Worm (Caenorhabditis elegans) whole organism, L4 larva: ENCODE results near the gene pgl-2.

Source experiments
- T20F7.1 ChIP-seq: fragments of 200-800 bp; sonication (Bioruptor generic); optimal IDR thresholded peaks from 2 replicates; lab custom pipeline; 2018; ENCODE audit warnings: mild to moderate bottlenecking, missing genetic modification characterization, missing compliant biosample characterization
- T26A8.4 ChIP-seq: fragments of 200-800 bp; sonication (Bioruptor generic); IDR thresholded peaks from 2 replicates; pipeline ENCODE4 v1.3.6; 2022; ENCODE audit warnings: missing genetic modification characterization, missing compliant biosample characterization
- Y48G9A.11 ChIP-seq: fragments of 200-800 bp; sonication (Bioruptor generic); IDR thresholded peaks from 2 replicates; pipeline ENCODE4 v1.3.6; 2022; ENCODE audit warnings: missing genetic modification reagents, missing genetic modification characterization, missing compliant biosample characterization
- Y75B8A.6 ChIP-seq: fragments of 200-800 bp; sonication (Bioruptor generic); IDR thresholded peaks from 2 replicates; pipeline ENCODE4 v1.3.6; 2022; ENCODE audit warnings: missing genetic modification reagents, missing genetic modification characterization, missing compliant biosample characterization
- ZK546.5 ChIP-seq, 2 experiments: sonication (generic microtip); optimal IDR thresholded peaks; 2 replicates each; lab custom pipeline; 2017; ENCODE audit warnings: missing biosample characterization in 2 of 2, missing genetic modification characterization in 2 of 2
- aha-1 ChIP-seq: fragments of 150-350 bp; peaks from one replicate; lab custom pipeline; 2014; ENCODE audit warnings: missing biosample characterization, missing genetic modification characterization
- ceh-28 ChIP-seq: fragments of 150-350 bp; optimal IDR thresholded peaks from 2 replicates; lab custom pipeline; 2014; ENCODE audit warnings: missing biosample characterization, missing genetic modification reagents, missing genetic modification characterization
- ceh-32 ChIP-seq: sonication (generic microtip); optimal IDR thresholded peaks from 2 replicates; lab custom pipeline; 2016; ENCODE audit warnings: mild to moderate bottlenecking, missing genetic modification characterization, missing compliant biosample characterization; ENCODE audit not compliant: poor library complexity
- ceh-62 ChIP-seq: sonication (generic microtip); optimal IDR thresholded peaks from 2 replicates; lab custom pipeline; 2017; ENCODE audit warnings: missing biosample characterization, missing genetic modification characterization
- daf-16 ChIP-seq, 3 experiments: sonication (generic microtip); optimal IDR thresholded peaks; 2 replicates each; lab custom pipeline; 2016 to 2017; ENCODE audit warnings: missing genetic modification characterization in 3 of 3, missing genetic modification reagents in 3 of 3, mild to moderate bottlenecking in 2 of 3, missing compliant biosample characterization in 2 of 3, missing biosample characterization in 1 of 3, moderate library complexity in 1 of 3
- daf-19 ChIP-seq: fragments of 200-800 bp; sonication (Bioruptor generic); conservative IDR thresholded peaks from 2 replicates; pipeline ENCODE4 v1.3.6; 2022; ENCODE audit warnings: missing genetic modification characterization, missing compliant biosample characterization
- dmd-6 ChIP-seq: fragments of 200-800 bp; sonication (Bioruptor generic); IDR thresholded peaks from 2 replicates; pipeline ENCODE4 v1.3.6; 2022; ENCODE audit warnings: missing genetic modification reagents, missing genetic modification characterization, missing compliant biosample characterization
- dve-1 ChIP-seq: sonication (generic microtip); optimal IDR thresholded peaks from 2 replicates; lab custom pipeline; 2017; ENCODE audit warnings: antibody characterized with exemption, mild to moderate bottlenecking, missing genetic modification characterization, missing compliant biosample characterization; ENCODE audit not compliant: insufficient read depth
- egl-27 ChIP-seq: sonication (generic microtip); optimal IDR thresholded peaks from 3 replicates; lab custom pipeline; 2017; ENCODE audit warnings: missing biosample characterization, missing genetic modification reagents, missing genetic modification characterization
- egl-43 ChIP-seq: fragments of 200-800 bp; sonication (Bioruptor generic); IDR thresholded peaks from 2 replicates; pipeline ENCODE4 v1.3.6; 2022; ENCODE audit warnings: missing genetic modification reagents, missing genetic modification characterization, missing compliant biosample characterization
- fkh-10 ChIP-seq: fragments of 150-350 bp; optimal IDR thresholded peaks from 2 replicates; lab custom pipeline; 2014; ENCODE audit warnings: missing biosample characterization, missing genetic modification reagents, missing genetic modification characterization
- gei-8 ChIP-seq: fragments of 200-800 bp; sonication (Bioruptor generic); optimal IDR thresholded peaks from 2 replicates; lab custom pipeline; 2018; ENCODE audit warnings: mild to moderate bottlenecking, missing genetic modification characterization, missing compliant biosample characterization
- lin-15B ChIP-seq: fragments of 150-350 bp; sonication (generic microtip); optimal IDR thresholded peaks from 3 replicates; lab custom pipeline; 2014; ENCODE audit warnings: missing biosample characterization, missing genetic modification characterization
- lsy-2 ChIP-seq, 2 experiments: fragments of 150-350 bp in 1 of 2; sonication (generic microtip) in 1 of 2; optimal IDR thresholded peaks; 2 replicates each; lab custom pipeline; 2014 to 2017; ENCODE audit warnings: missing biosample characterization in 2 of 2, missing genetic modification characterization in 2 of 2
- madf-9 ChIP-seq: fragments of 200-800 bp; sonication (Bioruptor generic); conservative IDR thresholded peaks from 2 replicates; pipeline ENCODE4 v1.3.6; 2022; ENCODE audit warnings: missing genetic modification reagents, missing genetic modification characterization, missing compliant biosample characterization
- mes-2 ChIP-seq: sonication (generic microtip); optimal IDR thresholded peaks from 2 replicates; lab custom pipeline; 2016; ENCODE audit warnings: missing genotype, mild to moderate bottlenecking, missing genetic modification characterization, missing compliant biosample characterization; ENCODE audit not compliant: poor library complexity, severe bottlenecking
- nhr-28 ChIP-seq: fragments of 150-350 bp; optimal IDR thresholded peaks from 2 replicates; lab custom pipeline; 2014; ENCODE audit warnings: missing biosample characterization, missing genetic modification characterization
- nhr-77 ChIP-seq: fragments of 150-350 bp; optimal IDR thresholded peaks from 2 replicates; lab custom pipeline; 2014; ENCODE audit warnings: missing biosample characterization, missing genetic modification characterization
- pha-4 ChIP-seq, 2 experiments: fragments of 150-350 bp in 1 of 2; fragments of 200-800 bp in 1 of 2; sonication (Bioruptor generic) in 1 of 2; IDR thresholded peaks in 1 of 2; optimal IDR thresholded peaks in 1 of 2; 2 replicates each; pipeline versions ENCODE4 v1.3.6 to Lab custom; 2014 to 2022; ENCODE audit warnings: missing genetic modification characterization in 2 of 2, missing genetic modification reagents in 2 of 2, missing biosample characterization in 1 of 2, missing compliant biosample characterization in 1 of 2
- pqm-1 ChIP-seq: sonication (generic microtip); optimal IDR thresholded peaks from 2 replicates; lab custom pipeline; 2017; ENCODE audit warnings: missing biosample characterization, missing genetic modification characterization
- rbr-2 ChIP-seq: sonication (generic microtip); optimal IDR thresholded peaks from 2 replicates; lab custom pipeline; 2016; ENCODE audit warnings: missing genotype, missing genetic modification characterization, missing compliant biosample characterization
- spr-3 ChIP-seq: fragments of 200-800 bp; sonication (Bioruptor generic); optimal IDR thresholded peaks from 2 replicates; lab custom pipeline; 2018; ENCODE audit warnings: mild to moderate bottlenecking, missing genetic modification characterization, missing compliant biosample characterization
- tra-1 ChIP-seq: fragments of 200-800 bp; sonication (Bioruptor generic); IDR thresholded peaks from 2 replicates; pipeline ENCODE4 v1.3.6; 2022; ENCODE audit warnings: missing genetic modification reagents, missing genetic modification characterization, missing compliant biosample characterization
- unc-130 ChIP-seq: sonication (generic microtip); optimal IDR thresholded peaks from 2 replicates; lab custom pipeline; 2016; ENCODE audit warnings: missing genetic modification reagents, missing genetic modification characterization, missing compliant biosample characterization
- zip-2 ChIP-seq: fragments of 150-350 bp; optimal IDR thresholded peaks from 2 replicates; lab custom pipeline; 2014; ENCODE audit warnings: missing biosample characterization, missing genetic modification characterization

pgl-2 gene

ce11 chrIII:8674980-8675485, at the start of gene pgl-2:
TSS of gene pgl-2 (minus strand) at chrIII:8675435.
- TF ChIP-seq Y48G9A.11 (GFP tag; lab: Robert Waterston, UW), result no peak
- 0 out of 2 replicates have a peak, but pooled peaks have one; percentile 33 for TF ChIP-seq T26A8.4 (GFP tag; lab: Robert Waterston, UW)
- TF ChIP-seq lsy-2 (tag; optimal IDR thresholded peaks at IDR 0.05; lab: Kevin White, UChicago), result peak in 1 of 2 experiments; percentile 55

ce11 chrIII:8719769-8720252, 44.6 kb upstream of the pgl-2 start, which contains the start of gene hipr-1:
TSS of gene hipr-1 (plus strand) at chrIII:8720202.
- TF ChIP-seq ZK546.5 (tag; optimal IDR thresholded peaks at IDR 0.05; lab: Kevin White, UChicago) (no peak), spr-3 (GFP tag; lab: Kevin White, UChicago) (no peak), daf-19 (GFP tag; lab: Robert Waterston, UW) (no peak), Y75B8A.6 (GFP tag; lab: Robert Waterston, UW) (no peak), lin-15B (tag; lab: Kevin White, UChicago) (no peak), zip-2 (tag; lab: Kevin White, UChicago) (no peak), fkh-10 (GFP tag; lab: Kevin White, UChicago) (no peak), pha-4 (GFP tag; IDR thresholded peaks at IDR 0.05; lab: Robert Waterston, UW) (no peak), pha-4 (tag; optimal IDR thresholded peaks at IDR 0.05; lab: Kevin White, UChicago) (peak; percentile 83)

DNA sequence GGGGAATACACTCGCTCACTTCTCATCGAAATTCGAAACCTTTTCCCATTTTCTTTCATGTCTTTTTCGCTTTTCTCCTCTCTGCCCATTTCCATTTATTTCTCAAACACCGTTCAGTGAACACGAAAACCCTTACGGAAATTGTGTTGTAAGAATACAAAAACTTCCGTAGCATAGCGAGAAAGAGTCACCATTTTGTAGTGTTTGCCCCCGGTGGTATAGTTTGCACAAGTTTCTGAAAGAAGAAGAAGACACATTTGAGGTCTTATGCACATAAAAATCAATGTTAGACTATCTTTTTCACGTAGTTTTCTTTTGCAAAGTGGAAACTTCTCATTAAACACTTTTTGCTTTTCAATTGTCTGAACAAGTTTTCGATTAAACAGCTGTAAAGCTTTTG, 43.9 kb upstream of the pgl-2 start:
- no peak for TF ChIP-seq madf-9 (GFP tag; lab: Robert Waterston, UW)
- peak; percentile 93 for TF ChIP-seq nhr-28 (tag; lab: Kevin White, UChicago)
- TF ChIP-seq ceh-32 (tag; lab: Kevin White, UChicago), result no peak
- TF ChIP-seq egl-43 (GFP tag; lab: Robert Waterston, UW), result no peak
- TF ChIP-seq lsy-2 (tag; optimal IDR thresholded peaks at IDR 0.05; lab: Kevin White, UChicago), result no peak

DNA sequence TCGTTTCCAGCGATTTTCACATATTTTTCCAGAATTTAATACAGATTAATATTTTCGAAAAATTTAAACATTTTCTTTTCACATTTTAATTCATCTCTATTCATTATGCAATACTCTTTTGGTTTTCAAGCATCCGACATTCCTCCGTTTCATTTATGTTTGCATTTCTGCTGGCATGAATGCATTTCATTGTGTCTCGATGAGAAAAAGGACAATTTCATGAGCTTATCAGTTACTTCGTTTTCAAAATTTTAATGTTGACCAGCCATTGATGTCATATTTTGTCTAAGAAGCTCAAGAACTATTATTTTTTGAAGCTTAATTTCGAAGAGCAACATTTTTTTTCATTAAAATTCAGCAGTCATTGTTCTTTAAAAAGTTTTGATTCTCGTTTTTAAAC, 43.4 kb upstream of the pgl-2 start:
- peak; percentile 47 for TF ChIP-seq T20F7.1
- TF ChIP-seq tra-1 (GFP tag; lab: Robert Waterston, UW), result no peak
- TF ChIP-seq ceh-28 (tag; lab: Kevin White, UChicago), result no peak
- no peak for TF ChIP-seq daf-16 (GFP tag; optimal IDR thresholded peaks at IDR 0.05; lab: Kevin White, UChicago)
- TF ChIP-seq daf-16 (tag; optimal IDR thresholded peaks at IDR 0.05; lab: Kevin White, UChicago), result peak; percentile 72
- no peak for TF ChIP-seq unc-130 (GFP tag; lab: Kevin White, UChicago)
- peak; percentile 49 for TF ChIP-seq dve-1 (tag; lab: Kevin White, UChicago)
- peak; percentile 67 for TF ChIP-seq pqm-1 (tag; lab: Kevin White, UChicago)
- no peak for TF ChIP-seq ceh-62
- TF ChIP-seq aha-1 (tag; lab: Kevin White, UChicago), result peak; percentile 9
- TF ChIP-seq dmd-6 (GFP tag; lab: Robert Waterston, UW), result no peak
- peak; percentile 19 for TF ChIP-seq nhr-77 (tag; lab: Kevin White, UChicago)
- TF ChIP-seq gei-8 (GFP tag; lab: Kevin White, UChicago), result no peak

DNA sequence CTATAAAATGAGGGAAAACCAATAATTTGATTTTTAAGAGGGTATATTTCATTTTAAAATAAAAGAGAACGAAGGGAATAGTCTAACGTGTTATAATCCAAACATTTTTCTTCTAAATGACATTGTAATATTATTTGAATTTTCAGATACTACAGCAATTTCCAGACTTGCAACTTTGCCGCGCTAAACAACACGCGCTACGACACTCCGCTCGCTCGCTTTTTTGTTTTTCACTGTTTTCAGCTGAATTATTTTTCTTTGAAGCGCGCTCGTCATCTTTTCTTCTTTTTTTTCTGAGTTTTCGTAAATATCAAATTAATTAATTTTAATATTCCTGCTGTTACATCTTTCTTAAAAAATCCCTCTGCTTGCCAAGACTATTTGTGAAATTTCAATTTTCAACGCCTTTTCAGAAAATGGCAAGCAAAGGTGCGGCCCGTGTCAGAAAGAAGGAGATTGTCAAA, 42.0 kb upstream of the pgl-2 start, which contains the start of gene mrpl-11:
Gene mrpl-11 (plus strand): TSS at position 414 of the 464 bp plus-strand sequence.
- no peak for TF ChIP-seq egl-27 (tag; lab: Kevin White, UChicago)
- TF ChIP-seq dve-1 (tag; lab: Kevin White, UChicago), result peak; percentile 14
- no peak for TF ChIP-seq daf-16 (GFP tag; optimal IDR thresholded peaks at IDR 0.05; lab: Kevin White, UChicago)
- TF ChIP-seq daf-16 (tag; optimal IDR thresholded peaks at IDR 0.05; lab: Kevin White, UChicago), result peak; percentile 14
- peak in 1 of 2 experiments; percentile 51 for TF ChIP-seq lsy-2 (tag; optimal IDR thresholded peaks at IDR 0.05; lab: Kevin White, UChicago)
- peak; percentile 96 for TF ChIP-seq Y48G9A.11 (GFP tag; lab: Robert Waterston, UW)
- peak; percentile 95 for TF ChIP-seq T20F7.1
- TF ChIP-seq rbr-2 (tag; lab: Kevin White, UChicago), result no peak
- TF ChIP-seq mes-2, result peak; percentile 44
